Fruit fly (Drosophila melanogaster): Measurements from ENCODE around the gene CG9107.

dm6 chr2L:6062382-6063082, 38.2 kb upstream of the CG9107 start, which contains the start of the genes ND-51 and CG13994:
- TF ChIP-seq CG8478 (optimal IDR thresholded peaks at IDR 0.05) = no peak
- TF ChIP-seq CTCF (optimal IDR thresholded peaks at IDR 0.05) = no peak

All from S2 (cell line).